Worm (Caenorhabditis elegans) whole organism, L4 larva: ENCODE data around the gene dhs-19.

Source experiments
- D1046.2 ChIP-seq: fragments of 200-800 bp; sonication (Bioruptor generic); IDR thresholded peaks from 2 replicates; pipeline ENCODE4 v1.3.6; 2022; ENCODE audit warnings: missing genetic modification characterization, missing compliant biosample characterization
- F44E2.7 ChIP-seq: fragments of 200-800 bp; sonication (Bioruptor generic); IDR thresholded peaks from 2 replicates; pipeline ENCODE4 v2.1.2; 2022; ENCODE audit warnings: missing genetic modification characterization, missing compliant biosample characterization
- F49E8.2 ChIP-seq: sonication (generic microtip); optimal IDR thresholded peaks from 2 replicates; lab custom pipeline; 2016; ENCODE audit warnings: missing compliant biosample characterization, mild to moderate bottlenecking, missing genetic modification characterization, borderline replicate concordance
- T26A8.4 ChIP-seq: fragments of 200-800 bp; sonication (Bioruptor generic); IDR thresholded peaks from 2 replicates; pipeline ENCODE4 v1.3.6; 2022; ENCODE audit warnings: missing genetic modification characterization, missing compliant biosample characterization
- Y105C5A.15 ChIP-seq: fragments of 200-800 bp; sonication (Bioruptor generic); IDR thresholded peaks from 2 replicates; pipeline ENCODE4 v1.3.6; 2022; ENCODE audit warnings: missing genetic modification characterization, missing compliant biosample characterization
- Y48G9A.11 ChIP-seq: fragments of 200-800 bp; sonication (Bioruptor generic); IDR thresholded peaks from 2 replicates; pipeline ENCODE4 v1.3.6; 2022; ENCODE audit warnings: missing genetic modification reagents, missing genetic modification characterization, missing compliant biosample characterization
- Y75B8A.6 ChIP-seq: fragments of 200-800 bp; sonication (Bioruptor generic); IDR thresholded peaks from 2 replicates; pipeline ENCODE4 v1.3.6; 2022; ENCODE audit warnings: missing genetic modification reagents, missing genetic modification characterization, missing compliant biosample characterization
- ZK337.2 ChIP-seq: fragments of 200-800 bp; sonication (Bioruptor generic); IDR thresholded peaks from 2 replicates; pipeline ENCODE4 v1.3.6; 2022; ENCODE audit warnings: missing genetic modification reagents, missing genetic modification characterization, missing compliant biosample characterization
- ZK546.5 ChIP-seq, 2 experiments: sonication (generic microtip); optimal IDR thresholded peaks; 2 replicates each; lab custom pipeline; 2017; ENCODE audit warnings: missing biosample characterization in 2 of 2, missing genetic modification characterization in 2 of 2
- ama-1 ChIP-seq: fragments of 150-350 bp; optimal IDR thresholded peaks from 2 replicates; lab custom pipeline; 2014; ENCODE audit warnings: inconsistent platforms, mixed read lengths
- arid-1 ChIP-seq: fragments of 200-800 bp; sonication (Bioruptor generic); conservative IDR thresholded peaks from 2 replicates; pipeline ENCODE4 v1.3.6; 2022; ENCODE audit warnings: missing genetic modification reagents, missing genetic modification characterization, missing compliant biosample characterization
- attf-4 ChIP-seq: sonication (generic microtip); optimal IDR thresholded peaks from 3 replicates; lab custom pipeline; 2017; ENCODE audit warnings: missing biosample characterization, missing genetic modification characterization
- ceh-28 ChIP-seq: fragments of 150-350 bp; optimal IDR thresholded peaks from 2 replicates; lab custom pipeline; 2014; ENCODE audit warnings: missing biosample characterization, missing genetic modification reagents, missing genetic modification characterization
- ceh-32 ChIP-seq: sonication (generic microtip); optimal IDR thresholded peaks from 2 replicates; lab custom pipeline; 2016; ENCODE audit warnings: mild to moderate bottlenecking, missing genetic modification characterization, missing compliant biosample characterization; ENCODE audit not compliant: poor library complexity
- cey-2 ChIP-seq: sonication (generic microtip); optimal IDR thresholded peaks from 3 replicates; lab custom pipeline; 2017; ENCODE audit warnings: missing genetic modification characterization, mild to moderate bottlenecking, missing compliant biosample characterization, antibody characterized with exemption, borderline replicate concordance; ENCODE audit not compliant: insufficient read depth
- daf-8 ChIP-seq: fragments of 200-800 bp; sonication (Bioruptor generic); IDR thresholded peaks from 2 replicates; pipeline ENCODE4 v1.3.6; 2022; ENCODE audit warnings: missing genetic modification characterization, missing compliant biosample characterization
- dmd-8 ChIP-seq: fragments of 200-800 bp; sonication (Bioruptor generic); IDR thresholded peaks from 2 replicates; pipeline ENCODE4 v1.3.6; 2022; ENCODE audit warnings: missing genetic modification characterization, missing compliant biosample characterization
- duxl-1 ChIP-seq: sonication (generic microtip); optimal IDR thresholded peaks from 2 replicates; lab custom pipeline; 2016; ENCODE audit warnings: mild to moderate bottlenecking, missing genetic modification characterization, moderate library complexity, missing compliant biosample characterization; ENCODE audit not compliant: poor library complexity
- fkh-10 ChIP-seq: fragments of 150-350 bp; optimal IDR thresholded peaks from 2 replicates; lab custom pipeline; 2014; ENCODE audit warnings: missing biosample characterization, missing genetic modification reagents, missing genetic modification characterization
- gei-8 ChIP-seq: fragments of 200-800 bp; sonication (Bioruptor generic); optimal IDR thresholded peaks from 2 replicates; lab custom pipeline; 2018; ENCODE audit warnings: mild to moderate bottlenecking, missing genetic modification characterization, missing compliant biosample characterization
- hif-1 ChIP-seq, 2 experiments: sonication (generic microtip); optimal IDR thresholded peaks; 2 replicates each; lab custom pipeline; 2016 to 2017; ENCODE audit warnings: missing compliant biosample characterization in 2 of 2, missing genetic modification characterization in 2 of 2, missing genetic modification reagents in 2 of 2, missing genotype in 2 of 2, mild to moderate bottlenecking in 1 of 2
- hlh-11 ChIP-seq: fragments of 200-800 bp; sonication (Bioruptor generic); optimal IDR thresholded peaks from 2 replicates; lab custom pipeline; 2018; ENCODE audit warnings: mild to moderate bottlenecking, missing genetic modification characterization, missing compliant biosample characterization
- hlh-30 ChIP-seq: sonication (generic microtip); optimal IDR thresholded peaks from 2 replicates; lab custom pipeline; 2017; ENCODE audit warnings: antibody characterized with exemption, mild to moderate bottlenecking, missing genetic modification characterization, missing compliant biosample characterization; ENCODE audit not compliant: insufficient read depth
- hmg-1.1 ChIP-seq: fragments of 200-800 bp; sonication (Bioruptor generic); IDR thresholded peaks from 2 replicates; pipeline ENCODE4 v1.3.6; 2022; ENCODE audit warnings: missing genetic modification reagents, missing genetic modification characterization, missing compliant biosample characterization
- jun-1 ChIP-seq: fragments of 150-350 bp; optimal IDR thresholded peaks from 2 replicates; lab custom pipeline; 2014; ENCODE audit warnings: missing biosample characterization, missing genetic modification reagents, missing genetic modification characterization
- lim-7 ChIP-seq: fragments of 200-800 bp; sonication (Bioruptor generic); IDR thresholded peaks from 2 replicates; pipeline ENCODE4 v1.3.6; 2022; ENCODE audit warnings: missing genetic modification characterization, missing compliant biosample characterization
- lin-1 ChIP-seq: fragments of 200-800 bp; sonication (Bioruptor generic); IDR thresholded peaks from 2 replicates; pipeline ENCODE4 v1.3.6; 2022; ENCODE audit warnings: missing genetic modification reagents, missing genetic modification characterization, missing compliant biosample characterization
- lin-13 ChIP-seq: fragments of 150-350 bp; optimal IDR thresholded peaks from 2 replicates; lab custom pipeline; 2014; ENCODE audit warnings: missing biosample characterization, missing genetic modification reagents, missing genetic modification characterization
- lin-29 ChIP-seq: fragments of 200-800 bp; sonication (Bioruptor generic); IDR thresholded peaks from 2 replicates; pipeline ENCODE4 v1.3.6; 2022; ENCODE audit warnings: missing genetic modification reagents, missing genetic modification characterization, missing compliant biosample characterization
- lin-39 ChIP-seq: fragments of 150-350 bp; optimal IDR thresholded peaks from 2 replicates; lab custom pipeline; 2014; ENCODE audit warnings: missing biosample characterization, missing genetic modification reagents, missing genetic modification characterization
- madf-5 ChIP-seq, 2 experiments: fragments of 200-800 bp; sonication (Bioruptor generic); IDR thresholded peaks; 2 replicates each; pipeline ENCODE4 v1.3.6; 2022; ENCODE audit warnings: missing compliant biosample characterization in 2 of 2, missing genetic modification characterization in 2 of 2
- mdl-1 ChIP-seq, 2 experiments: fragments of 150-350 bp in 1 of 2; sonication (generic microtip) in 1 of 2; optimal IDR thresholded peaks; 2 replicates each; lab custom pipeline; 2014 to 2017; ENCODE audit warnings: missing biosample characterization in 2 of 2, missing genetic modification characterization in 2 of 2
- mep-1 ChIP-seq: fragments of 150-350 bp; sonication (generic microtip); optimal IDR thresholded peaks from 3 replicates; lab custom pipeline; 2014; ENCODE audit warnings: missing biosample characterization, missing genetic modification characterization
- nhr-102 ChIP-seq: sonication (generic microtip); optimal IDR thresholded peaks from 2 replicates; lab custom pipeline; 2016; ENCODE audit warnings: mild to moderate bottlenecking, missing genetic modification characterization, moderate library complexity, missing compliant biosample characterization
- nhr-111 ChIP-seq: fragments of 200-800 bp; sonication (Bioruptor generic); optimal IDR thresholded peaks from 2 replicates; lab custom pipeline; 2018; ENCODE audit warnings: mild to moderate bottlenecking, missing genetic modification characterization, missing compliant biosample characterization
- nhr-25 ChIP-seq: sonication (generic microtip); optimal IDR thresholded peaks from 2 replicates; lab custom pipeline; 2017; ENCODE audit warnings: missing genetic modification characterization, mild to moderate bottlenecking, missing compliant biosample characterization, antibody characterized with exemption, moderate library complexity, borderline replicate concordance; ENCODE audit not compliant: insufficient read depth
- nhr-42 ChIP-seq: fragments of 200-800 bp; sonication (Bioruptor generic); IDR thresholded peaks from 2 replicates; pipeline ENCODE4 v1.3.6; 2022; ENCODE audit warnings: missing genetic modification characterization, missing compliant biosample characterization
- nhr-77 ChIP-seq: fragments of 150-350 bp; optimal IDR thresholded peaks from 2 replicates; lab custom pipeline; 2014; ENCODE audit warnings: missing biosample characterization, missing genetic modification characterization
- saeg-2 ChIP-seq: fragments of 200-800 bp; sonication (Bioruptor generic); IDR thresholded peaks from 2 replicates; pipeline ENCODE4 v1.3.6; 2022; ENCODE audit warnings: missing genetic modification reagents, missing genetic modification characterization, missing compliant biosample characterization
- sdz-12 ChIP-seq: fragments of 200-800 bp; sonication (Bioruptor generic); optimal IDR thresholded peaks from 2 replicates; lab custom pipeline; 2018; ENCODE audit warnings: mild to moderate bottlenecking, missing genetic modification characterization, missing compliant biosample characterization
- snpc-1.2 ChIP-seq: fragments of 200-800 bp; sonication (Bioruptor generic); IDR thresholded peaks from 2 replicates; pipeline ENCODE4 v1.3.6; 2022; ENCODE audit warnings: missing genetic modification reagents, missing genetic modification characterization, missing compliant biosample characterization
- spr-3 ChIP-seq: fragments of 200-800 bp; sonication (Bioruptor generic); optimal IDR thresholded peaks from 2 replicates; lab custom pipeline; 2018; ENCODE audit warnings: mild to moderate bottlenecking, missing genetic modification characterization, missing compliant biosample characterization
- tag-97 ChIP-seq: fragments of 200-800 bp; sonication (Bioruptor generic); IDR thresholded peaks from 2 replicates; pipeline ENCODE4 v1.3.6; 2022; ENCODE audit warnings: missing genetic modification characterization, missing compliant biosample characterization
- unc-130 ChIP-seq: sonication (generic microtip); optimal IDR thresholded peaks from 2 replicates; lab custom pipeline; 2016; ENCODE audit warnings: missing genetic modification reagents, missing genetic modification characterization, missing compliant biosample characterization
- unc-39 ChIP-seq: sonication (generic microtip); optimal IDR thresholded peaks from 2 replicates; lab custom pipeline; 2017; ENCODE audit warnings: missing biosample characterization, missing genetic modification characterization
- unc-62 ChIP-seq, 3 experiments: fragments of 150-350 bp in 1 of 3; sonication (generic microtip); optimal IDR thresholded peaks in 2 of 3; peaks in 1 of 3; 1 replicate in 1 of 3; 2 replicates in 2 of 3; lab custom pipeline; 2014 to 2017; ENCODE audit warnings: missing biosample characterization in 3 of 3, missing genetic modification characterization in 3 of 3, missing genetic modification reagents in 3 of 3, missing genotype in 1 of 3
- zfp-2 ChIP-seq: sonication (generic microtip); optimal IDR thresholded peaks from 2 replicates; lab custom pipeline; 2016; ENCODE audit warnings: mild to moderate bottlenecking, missing genetic modification characterization, missing compliant biosample characterization
- zfp-3 ChIP-seq: fragments of 200-800 bp; sonication (Bioruptor generic); conservative IDR thresholded peaks from 2 replicates; pipeline ENCODE4 v1.3.6; 2022; ENCODE audit warnings: missing genetic modification reagents, missing genetic modification characterization, missing compliant biosample characterization
- zip-11 ChIP-seq: fragments of 200-800 bp; sonication (Bioruptor generic); IDR thresholded peaks from 2 replicates; pipeline ENCODE4 v1.3.6; 2022; ENCODE audit warnings: missing genetic modification characterization, missing compliant biosample characterization

dhs-19 gene

ce11 chrV:11534495-11535189 lies 44.4 kb upstream of the dhs-19 start (continued):
- TF ChIP-seq jun-1 (tag; lab: Kevin White, UChicago) (no peak), unc-130 (GFP tag; lab: Kevin White, UChicago) (no peak), F44E2.7 (GFP tag; lab: Robert Waterston, UW) (no peak), sdz-12 (GFP tag; lab: Kevin White, UChicago) (no peak), ZK337.2 (GFP tag; lab: Robert Waterston, UW) (no peak), snpc-1.2 (no peak), fkh-10 (GFP tag; lab: Kevin White, UChicago) (no peak), zfp-2 (no peak), lin-39 (tag; lab: Kevin White, UChicago) (no peak), hif-1 (tag; optimal IDR thresholded peaks at IDR 0.05; lab: Kevin White, UChicago) (no peak), nhr-77 (peak; percentile 84), hlh-11 (peak; percentile 84), nhr-111 (GFP tag; lab: Kevin White, UChicago) (no peak), nhr-25 (no peak), ZK546.5 (tag; optimal IDR thresholded peaks at IDR 0.05; lab: Kevin White, UChicago) (no peak), mdl-1 (tag; optimal IDR thresholded peaks at IDR 0.05; lab: Kevin White, UChicago) (peak in 1 of 2 experiments; percentile 59), lin-13 (no peak), nhr-102 (tag; lab: Kevin White, UChicago) (no peak), arid-1 (GFP tag; lab: Robert Waterston, UW) (no peak), unc-39 (tag; lab: Kevin White, UChicago) (no peak), hmg-1.1 (GFP tag; lab: Robert Waterston, UW) (no peak), ama-1 (lab: Kevin White, UChicago) (no peak), gei-8 (no peak), madf-5 (GFP tag; IDR thresholded peaks at IDR 0.05; lab: Robert Waterston, UW) (no peak), unc-62 (GFP tag; optimal IDR thresholded peaks at IDR 0.05 in 1 of 2; lab: Kevin White, UChicago) (peak in 1 of 2 experiments; percentile 79), unc-62 (tag; optimal IDR thresholded peaks at IDR 0.05; lab: Kevin White, UChicago) (no peak), F49E8.2 (no peak), attf-4 (tag; lab: Kevin White, UChicago) (no peak), ceh-28 (tag; lab: Kevin White, UChicago) (no peak), saeg-2 (GFP tag; lab: Robert Waterston, UW) (no peak), D1046.2 (GFP tag; lab: Robert Waterston, UW) (no peak), hlh-30 (peak; percentile 85), lim-7 (GFP tag; lab: Robert Waterston, UW) (no peak), nhr-42 (GFP tag; lab: Robert Waterston, UW) (no peak), lin-29 (GFP tag; lab: Robert Waterston, UW) (no peak), Y105C5A.15 (GFP tag; lab: Robert Waterston, UW) (no peak), ceh-32 (no peak), mep-1 (tag; lab: Kevin White, UChicago) (peak; percentile 56), cey-2 (tag; lab: Kevin White, UChicago) (peak; percentile 78), tag-97 (GFP tag; lab: Robert Waterston, UW) (no peak), Y75B8A.6 (GFP tag; lab: Robert Waterston, UW) (no peak), duxl-1 (tag; lab: Kevin White, UChicago) (no peak), T26A8.4 (no peak), zfp-3 (GFP tag; lab: Robert Waterston, UW) (0 out of 2 replicates have a peak, but pooled peaks have one; percentile 25), Y48G9A.11 (GFP tag; lab: Robert Waterston, UW) (no peak), daf-8 (GFP tag; lab: Robert Waterston, UW) (no peak), spr-3 (GFP tag; lab: Kevin White, UChicago) (no peak), dmd-8 (GFP tag; lab: Robert Waterston, UW) (no peak), lin-1 (no peak), zip-11 (no peak)
